Worm (Caenorhabditis elegans) whole organism, L3 larva: Measurements from ENCODE around the gene srbc-7.

Experiments
- ama-1 ChIP-seq: fragments of 150-350 bp; optimal IDR thresholded peaks from 2 replicates; lab custom pipeline; 2018
- ceh-9 ChIP-seq: sonication (generic microtip); optimal IDR thresholded peaks from 2 replicates; lab custom pipeline; 2018; ENCODE audit warnings: missing biosample characterization, missing genetic modification characterization
- egl-27 ChIP-seq: sonication (generic microtip); optimal IDR thresholded peaks from 4 replicates; lab custom pipeline; 2017; ENCODE audit warnings: missing biosample characterization, missing genetic modification reagents, missing genetic modification characterization
- fkh-10 ChIP-seq: sonication (generic microtip); optimal IDR thresholded peaks from 2 replicates; lab custom pipeline; 2017; ENCODE audit warnings: missing biosample characterization, missing genetic modification reagents, missing genetic modification characterization
- nhr-28 ChIP-seq: fragments of 150-350 bp; optimal IDR thresholded peaks from 2 replicates; lab custom pipeline; 2014; ENCODE audit warnings: missing biosample characterization, missing genetic modification characterization
- pqm-1 ChIP-seq: fragments of 150-350 bp; optimal IDR thresholded peaks from 2 replicates; lab custom pipeline; 2017; ENCODE audit warnings: missing biosample characterization, missing genetic modification characterization, inconsistent platforms
- sea-2 ChIP-seq: fragments of 150-350 bp; sonication (generic microtip); optimal IDR thresholded peaks from 4 replicates; lab custom pipeline; 2014; ENCODE audit warnings: missing biosample characterization, missing genetic modification reagents, missing genetic modification characterization
- unc-39 ChIP-seq: sonication (generic microtip); optimal IDR thresholded peaks from 4 replicates; lab custom pipeline; 2017; ENCODE audit warnings: missing biosample characterization, missing genetic modification characterization
- zag-1 ChIP-seq: fragments of 150-350 bp; optimal IDR thresholded peaks from 2 replicates; lab custom pipeline; 2014; ENCODE audit warnings: missing biosample characterization, missing genetic modification characterization

DNA sequence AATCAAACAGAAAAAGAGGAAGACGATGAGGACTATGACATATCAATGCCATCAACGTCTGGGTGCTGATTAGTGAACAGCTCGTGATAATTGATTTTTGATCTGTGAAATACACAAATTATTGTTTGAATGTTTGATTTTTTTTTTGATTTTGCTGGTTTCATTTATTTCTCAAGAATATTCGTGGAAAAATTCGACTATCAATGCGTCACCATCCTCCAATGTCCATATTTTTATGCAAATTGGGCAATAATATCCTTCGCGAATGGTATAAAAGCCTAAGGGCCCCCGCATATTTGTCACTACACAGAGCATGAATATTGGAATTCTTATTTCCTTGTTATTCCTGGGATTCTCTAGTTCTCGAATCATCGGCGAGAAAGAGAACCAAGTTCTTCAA, 47.6 kb downstream of the srbc-7 start, which contains the start of gene try-13:
- TF ChIP-seq fkh-10 (no peak), egl-27 (tag; lab: Kevin White, UChicago) (no peak), nhr-28 (no peak), pqm-1 (tag; lab: Kevin White, UChicago) (no peak), zag-1 (tag; lab: Kevin White, UChicago) (no peak), ceh-9 (tag; lab: Kevin White, UChicago) (no peak), sea-2 (GFP tag; lab: Kevin White, UChicago) (no peak), unc-39 (no peak), ama-1 (lab: Kevin White, UChicago) (no peak)
